Fruit fly (Drosophila melanogaster): Measurements from ENCODE around the gene Six4.

Gene Six4

DNA sequence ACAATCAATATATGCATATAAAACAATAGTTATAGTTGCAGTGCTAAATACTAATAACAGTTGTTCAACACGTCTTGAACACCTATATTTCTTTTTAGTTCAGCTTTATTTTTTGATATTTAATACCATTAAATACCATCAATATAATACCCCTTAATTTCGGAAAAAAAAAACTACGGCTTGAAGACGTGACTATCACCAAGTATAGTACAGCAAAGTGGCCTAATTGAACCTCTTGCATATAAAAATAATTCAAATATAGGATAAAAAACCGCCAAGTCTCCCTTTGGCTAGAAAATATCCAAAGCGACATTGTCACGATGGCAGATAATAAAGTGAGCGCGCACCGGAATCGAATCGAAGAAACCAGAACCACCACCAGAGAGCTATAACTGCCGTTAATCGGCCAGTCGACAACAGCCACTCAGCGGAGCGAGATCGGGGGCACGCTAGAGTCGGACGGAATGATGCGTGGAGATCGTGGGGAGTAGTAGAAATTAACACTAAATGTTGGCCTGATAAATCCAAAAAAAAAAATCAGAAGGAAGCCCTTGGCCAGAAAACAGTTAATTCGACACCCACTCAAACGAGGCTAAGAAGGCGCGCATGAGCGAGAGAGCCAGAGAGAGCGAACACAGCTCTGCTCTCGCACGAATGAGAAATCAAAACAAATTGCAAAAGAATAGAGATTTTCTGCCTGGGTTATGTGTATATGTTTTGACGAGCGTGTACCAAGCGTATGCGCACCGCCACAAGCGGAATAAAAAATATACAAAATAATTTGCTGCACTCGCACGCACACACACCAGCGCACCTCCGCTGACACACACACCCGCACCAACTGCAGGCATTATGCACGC is 7.5 kb downstream of the Six4 start (continued):
- peak; percentile 20 for TF ChIP-seq CG12219 (GFP tag; optimal IDR thresholded peaks at IDR 0.05)
- TF ChIP-seq CG3847 (GFP tag; IDR thresholded peaks at IDR 0.05): no peak
- TF ChIP-seq ham (GFP tag; IDR thresholded peaks at IDR 0.05): no peak
- peak; percentile 2 for TF ChIP-seq CG10979 (tag; optimal IDR thresholded peaks at IDR 0.05)
- peak; percentile 40 for TF ChIP-seq nom (GFP tag; optimal IDR thresholded peaks at IDR 0.05)
- no peak for TF ChIP-seq Ptx1 (GFP tag; IDR thresholded peaks at IDR 0.05)
- TF ChIP-seq disco-r (GFP tag; optimal IDR thresholded peaks at IDR 0.05): no peak
- TF ChIP-seq CG17385 (GFP tag; optimal IDR thresholded peaks at IDR 0.05): peak; percentile 19
- TF ChIP-seq CG8944 (GFP tag; optimal IDR thresholded peaks at IDR 0.05): no peak
- TF ChIP-seq sd (tag; optimal IDR thresholded peaks at IDR 0.05): no peak
- TF ChIP-seq Six4 (GFP tag; optimal IDR thresholded peaks at IDR 0.05): peak; percentile 18
- TF ChIP-seq CG6765 (GFP tag; optimal IDR thresholded peaks at IDR 0.05): no peak
- no peak for TF ChIP-seq CG15479 (GFP tag; optimal IDR thresholded peaks at IDR 0.05)
- peak; percentile 45 for TF ChIP-seq pfk (GFP tag; optimal IDR thresholded peaks at IDR 0.05)
- TF ChIP-seq H15 (GFP tag; IDR thresholded peaks at IDR 0.05): no peak
- peak; percentile 58 for TF ChIP-seq Hmr (GFP tag; optimal IDR thresholded peaks at IDR 0.05)
- no peak for TF ChIP-seq CG3065 (GFP tag; optimal IDR thresholded peaks at IDR 0.05)
- TF ChIP-seq CG14014 (GFP tag; IDR thresholded peaks at IDR 0.05): peak; percentile 26; the same call in 1 of the 2 replicates
- 0 out of 2 replicates have a peak, but pooled peaks have one; percentile 27 for TF ChIP-seq inv (GFP tag; IDR thresholded peaks at IDR 0.05; ENCODE audit: partially characterized antibody)
- no peak for TF ChIP-seq sisA (GFP tag; IDR thresholded peaks at IDR 0.05)
- TF ChIP-seq schlank (tag; optimal IDR thresholded peaks at IDR 0.05): no peak
- peak; percentile 37 for TF ChIP-seq bigmax (GFP tag; optimal IDR thresholded peaks at IDR 0.05)
- TF ChIP-seq CG4820 (GFP tag; optimal IDR thresholded peaks at IDR 0.05): no peak
- no peak for TF ChIP-seq CG8765 (GFP tag; IDR thresholded peaks at IDR 0.05)
- no peak for TF ChIP-seq Rx (GFP tag; IDR thresholded peaks at IDR 0.05)
- TF ChIP-seq cato (GFP tag; optimal IDR thresholded peaks at IDR 0.05; ENCODE audit: borderline replicate concordance): no peak
- TF ChIP-seq CG10462 (GFP tag; optimal IDR thresholded peaks at IDR 0.05): no peak
- no peak for TF ChIP-seq Dad (GFP tag; optimal IDR thresholded peaks at IDR 0.05)
- TF ChIP-seq fd102C (GFP tag; optimal IDR thresholded peaks at IDR 0.05): peak; percentile 7
- TF ChIP-seq CG1233 (GFP tag; optimal IDR thresholded peaks at IDR 0.05): peak; percentile 7
- TF ChIP-seq jing (GFP tag; optimal IDR thresholded peaks at IDR 0.05): no peak
- TF ChIP-seq fru (optimal IDR thresholded peaks at IDR 0.05): no peak
- peak; percentile 77; the same call in 2 of the 3 replicates for TF ChIP-seq CG17361 (GFP tag; IDR thresholded peaks at IDR 0.05)
- TF ChIP-seq CG6813 (GFP tag; optimal IDR thresholded peaks at IDR 0.05): peak; percentile 40
- TF ChIP-seq CG11695 (GFP tag; IDR thresholded peaks at IDR 0.05): peak; percentile 41; the same call in 1 of the 3 replicates
- no peak for TF ChIP-seq wor (GFP tag; IDR thresholded peaks at IDR 0.05)
- TF ChIP-seq CG18262 (tag; optimal IDR thresholded peaks at IDR 0.05): peak; percentile 67
- TF ChIP-seq fd3F (GFP tag; optimal IDR thresholded peaks at IDR 0.05): no peak
- no peak for TF ChIP-seq zen2 (GFP tag; IDR thresholded peaks at IDR 0.05; ENCODE audit: partially characterized antibody)
- TF ChIP-seq CG6254 (GFP tag; optimal IDR thresholded peaks at IDR 0.05): no peak
- TF ChIP-seq Ada2b (GFP tag; IDR thresholded peaks at IDR 0.05): no peak
- TF ChIP-seq sob (GFP tag; IDR thresholded peaks at IDR 0.05): peak; percentile 69
- TF ChIP-seq CG2712 (tag; optimal IDR thresholded peaks at IDR 0.05): peak; percentile 56
- peak; percentile 75 for TF ChIP-seq CG15514 (GFP tag; optimal IDR thresholded peaks at IDR 0.05)
- no peak for TF ChIP-seq CG5245 (GFP tag; optimal IDR thresholded peaks at IDR 0.05)
- peak; percentile 59 for TF ChIP-seq CG10543 (GFP tag; optimal IDR thresholded peaks at IDR 0.05)
- no peak for TF ChIP-seq CG6175 (GFP tag; IDR thresholded peaks at IDR 0.05)
- TF ChIP-seq lmd (GFP tag; IDR thresholded peaks at IDR 0.05): no peak
- TF ChIP-seq dmrt11E (tag; optimal IDR thresholded peaks at IDR 0.05): peak; percentile 44

All from whole organism, embryonic.